Worm (Caenorhabditis elegans) whole organism, L4 larva: ENCODE measurements around the gene pafo-1.

Experiments used
- F37D6.2 ChIP-seq: sonication (generic microtip); optimal IDR thresholded peaks from 2 replicates; lab custom pipeline; 2016; ENCODE audit warnings: mild to moderate bottlenecking, missing genetic modification characterization, missing compliant biosample characterization
- T20F7.1 ChIP-seq: fragments of 200-800 bp; sonication (Bioruptor generic); optimal IDR thresholded peaks from 2 replicates; lab custom pipeline; 2018; ENCODE audit warnings: mild to moderate bottlenecking, missing genetic modification characterization, missing compliant biosample characterization
- ZK337.2 ChIP-seq: fragments of 200-800 bp; sonication (Bioruptor generic); IDR thresholded peaks from 2 replicates; pipeline ENCODE4 v1.3.6; 2022; ENCODE audit warnings: missing genetic modification reagents, missing genetic modification characterization, missing compliant biosample characterization
- aha-1 ChIP-seq: fragments of 150-350 bp; peaks from one replicate; lab custom pipeline; 2014; ENCODE audit warnings: missing biosample characterization, missing genetic modification characterization
- attf-4 ChIP-seq: sonication (generic microtip); optimal IDR thresholded peaks from 3 replicates; lab custom pipeline; 2017; ENCODE audit warnings: missing biosample characterization, missing genetic modification characterization
- ceh-44 ChIP-seq: fragments of 200-800 bp; sonication (Bioruptor generic); IDR thresholded peaks from 2 replicates; pipeline ENCODE4 v1.3.6; 2022; ENCODE audit warnings: missing genetic modification reagents, missing genetic modification characterization, missing compliant biosample characterization
- ceh-62 ChIP-seq: sonication (generic microtip); optimal IDR thresholded peaks from 2 replicates; lab custom pipeline; 2017; ENCODE audit warnings: missing biosample characterization, missing genetic modification characterization
- ceh-82 ChIP-seq: sonication (generic microtip); optimal IDR thresholded peaks from 2 replicates; lab custom pipeline; 2017; ENCODE audit warnings: missing biosample characterization, missing genetic modification characterization
- ces-1 ChIP-seq: fragments of 150-350 bp; sonication (generic microtip); optimal IDR thresholded peaks from 4 replicates; lab custom pipeline; 2014; ENCODE audit warnings: missing biosample characterization, missing genetic modification reagents, missing genetic modification characterization
- daf-12 ChIP-seq: fragments of 150-350 bp; optimal IDR thresholded peaks from 2 replicates; lab custom pipeline; 2014; ENCODE audit warnings: missing biosample characterization, missing genetic modification reagents, missing genetic modification characterization
- daf-16 ChIP-seq, 3 experiments: sonication (generic microtip); optimal IDR thresholded peaks; 2 replicates each; lab custom pipeline; 2016 to 2017; ENCODE audit warnings: missing genetic modification characterization in 3 of 3, missing genetic modification reagents in 3 of 3, mild to moderate bottlenecking in 2 of 3, missing compliant biosample characterization in 2 of 3, missing biosample characterization in 1 of 3, moderate library complexity in 1 of 3
- dmd-8 ChIP-seq: fragments of 200-800 bp; sonication (Bioruptor generic); IDR thresholded peaks from 2 replicates; pipeline ENCODE4 v1.3.6; 2022; ENCODE audit warnings: missing genetic modification characterization, missing compliant biosample characterization
- dpl-1 ChIP-seq: fragments of 150-350 bp; optimal IDR thresholded peaks from 2 replicates; lab custom pipeline; 2014; ENCODE audit warnings: missing biosample characterization, missing genetic modification reagents, missing genetic modification characterization
- duxl-1 ChIP-seq: sonication (generic microtip); optimal IDR thresholded peaks from 2 replicates; lab custom pipeline; 2016; ENCODE audit warnings: mild to moderate bottlenecking, missing genetic modification characterization, moderate library complexity, missing compliant biosample characterization; ENCODE audit not compliant: poor library complexity
- dve-1 ChIP-seq: sonication (generic microtip); optimal IDR thresholded peaks from 2 replicates; lab custom pipeline; 2017; ENCODE audit warnings: antibody characterized with exemption, mild to moderate bottlenecking, missing genetic modification characterization, missing compliant biosample characterization; ENCODE audit not compliant: insufficient read depth
- egl-27 ChIP-seq: sonication (generic microtip); optimal IDR thresholded peaks from 3 replicates; lab custom pipeline; 2017; ENCODE audit warnings: missing biosample characterization, missing genetic modification reagents, missing genetic modification characterization
- gei-8 ChIP-seq: fragments of 200-800 bp; sonication (Bioruptor generic); optimal IDR thresholded peaks from 2 replicates; lab custom pipeline; 2018; ENCODE audit warnings: mild to moderate bottlenecking, missing genetic modification characterization, missing compliant biosample characterization
- hlh-11 ChIP-seq: fragments of 200-800 bp; sonication (Bioruptor generic); optimal IDR thresholded peaks from 2 replicates; lab custom pipeline; 2018; ENCODE audit warnings: mild to moderate bottlenecking, missing genetic modification characterization, missing compliant biosample characterization
- hlh-30 ChIP-seq: sonication (generic microtip); optimal IDR thresholded peaks from 2 replicates; lab custom pipeline; 2017; ENCODE audit warnings: antibody characterized with exemption, mild to moderate bottlenecking, missing genetic modification characterization, missing compliant biosample characterization; ENCODE audit not compliant: insufficient read depth
- hmg-1.1 ChIP-seq: fragments of 200-800 bp; sonication (Bioruptor generic); IDR thresholded peaks from 2 replicates; pipeline ENCODE4 v1.3.6; 2022; ENCODE audit warnings: missing genetic modification reagents, missing genetic modification characterization, missing compliant biosample characterization
- jun-1 ChIP-seq: fragments of 150-350 bp; optimal IDR thresholded peaks from 2 replicates; lab custom pipeline; 2014; ENCODE audit warnings: missing biosample characterization, missing genetic modification reagents, missing genetic modification characterization
- lin-1 ChIP-seq: fragments of 200-800 bp; sonication (Bioruptor generic); IDR thresholded peaks from 2 replicates; pipeline ENCODE4 v1.3.6; 2022; ENCODE audit warnings: missing genetic modification reagents, missing genetic modification characterization, missing compliant biosample characterization
- lin-29 ChIP-seq: fragments of 200-800 bp; sonication (Bioruptor generic); IDR thresholded peaks from 2 replicates; pipeline ENCODE4 v1.3.6; 2022; ENCODE audit warnings: missing genetic modification reagents, missing genetic modification characterization, missing compliant biosample characterization
- lin-38 ChIP-seq: fragments of 200-800 bp; sonication (Bioruptor generic); IDR thresholded peaks from 2 replicates; pipeline ENCODE4 v1.3.6; 2022; ENCODE audit warnings: missing genetic modification reagents, missing genetic modification characterization, missing compliant biosample characterization
- mdl-1 ChIP-seq, 2 experiments: fragments of 150-350 bp in 1 of 2; sonication (generic microtip) in 1 of 2; optimal IDR thresholded peaks; 2 replicates each; lab custom pipeline; 2014 to 2017; ENCODE audit warnings: missing biosample characterization in 2 of 2, missing genetic modification characterization in 2 of 2
- mes-2 ChIP-seq: sonication (generic microtip); optimal IDR thresholded peaks from 2 replicates; lab custom pipeline; 2016; ENCODE audit warnings: missing genotype, mild to moderate bottlenecking, missing genetic modification characterization, missing compliant biosample characterization; ENCODE audit not compliant: poor library complexity, severe bottlenecking
- mxl-3 ChIP-seq: fragments of 200-800 bp; sonication (Bioruptor generic); optimal IDR thresholded peaks from 2 replicates; lab custom pipeline; 2018; ENCODE audit warnings: mild to moderate bottlenecking, missing genetic modification characterization, missing compliant biosample characterization
- nhr-10 ChIP-seq: fragments of 150-350 bp; optimal IDR thresholded peaks from 2 replicates; lab custom pipeline; 2014; ENCODE audit warnings: missing biosample characterization, missing genetic modification characterization
- nhr-11 ChIP-seq: fragments of 150-350 bp; optimal IDR thresholded peaks from 2 replicates; lab custom pipeline; 2014; ENCODE audit warnings: missing biosample characterization, missing genetic modification characterization
- nhr-237 ChIP-seq: sonication (generic microtip); optimal IDR thresholded peaks from 2 replicates; lab custom pipeline; 2017; ENCODE audit warnings: missing biosample characterization, missing genetic modification characterization
- nhr-25 ChIP-seq: sonication (generic microtip); optimal IDR thresholded peaks from 2 replicates; lab custom pipeline; 2017; ENCODE audit warnings: missing genetic modification characterization, mild to moderate bottlenecking, missing compliant biosample characterization, antibody characterized with exemption, moderate library complexity, borderline replicate concordance; ENCODE audit not compliant: insufficient read depth
- nhr-28 ChIP-seq: fragments of 150-350 bp; optimal IDR thresholded peaks from 2 replicates; lab custom pipeline; 2014; ENCODE audit warnings: missing biosample characterization, missing genetic modification characterization
- nhr-41 ChIP-seq: fragments of 200-800 bp; sonication (Bioruptor generic); IDR thresholded peaks from 2 replicates; pipeline ENCODE4 v1.3.6; 2022; ENCODE audit warnings: missing genetic modification reagents, missing genetic modification characterization, missing compliant biosample characterization
- nhr-42 ChIP-seq: fragments of 200-800 bp; sonication (Bioruptor generic); IDR thresholded peaks from 2 replicates; pipeline ENCODE4 v1.3.6; 2022; ENCODE audit warnings: missing genetic modification characterization, missing compliant biosample characterization
- nhr-48 ChIP-seq: sonication (generic microtip); optimal IDR thresholded peaks from 2 replicates; lab custom pipeline; 2016; ENCODE audit warnings: mild to moderate bottlenecking, missing genetic modification characterization, missing compliant biosample characterization
- nhr-6 ChIP-seq: fragments of 150-350 bp; optimal IDR thresholded peaks from 2 replicates; lab custom pipeline; 2014; ENCODE audit warnings: missing biosample characterization, missing genetic modification characterization
- nhr-76 ChIP-seq: fragments of 150-350 bp; optimal IDR thresholded peaks from 2 replicates; lab custom pipeline; 2014; ENCODE audit warnings: missing biosample characterization, missing genetic modification characterization
- pqm-1 ChIP-seq: sonication (generic microtip); optimal IDR thresholded peaks from 2 replicates; lab custom pipeline; 2017; ENCODE audit warnings: missing biosample characterization, missing genetic modification characterization
- sdz-12 ChIP-seq: fragments of 200-800 bp; sonication (Bioruptor generic); optimal IDR thresholded peaks from 2 replicates; lab custom pipeline; 2018; ENCODE audit warnings: mild to moderate bottlenecking, missing genetic modification characterization, missing compliant biosample characterization
- skn-1 ChIP-seq: fragments of 150-350 bp; optimal IDR thresholded peaks from 2 replicates; lab custom pipeline; 2014; ENCODE audit warnings: missing biosample characterization, missing genetic modification characterization
- snpc-1.2 ChIP-seq: fragments of 200-800 bp; sonication (Bioruptor generic); IDR thresholded peaks from 2 replicates; pipeline ENCODE4 v1.3.6; 2022; ENCODE audit warnings: missing genetic modification reagents, missing genetic modification characterization, missing compliant biosample characterization
- unc-130 ChIP-seq: sonication (generic microtip); optimal IDR thresholded peaks from 2 replicates; lab custom pipeline; 2016; ENCODE audit warnings: missing genetic modification reagents, missing genetic modification characterization, missing compliant biosample characterization
- unc-39 ChIP-seq: sonication (generic microtip); optimal IDR thresholded peaks from 2 replicates; lab custom pipeline; 2017; ENCODE audit warnings: missing biosample characterization, missing genetic modification characterization
- unc-62 ChIP-seq, 3 experiments: fragments of 150-350 bp in 1 of 3; sonication (generic microtip); optimal IDR thresholded peaks in 2 of 3; peaks in 1 of 3; 1 replicate in 1 of 3; 2 replicates in 2 of 3; lab custom pipeline; 2014 to 2017; ENCODE audit warnings: missing biosample characterization in 3 of 3, missing genetic modification characterization in 3 of 3, missing genetic modification reagents in 3 of 3, missing genotype in 1 of 3
- zag-1 ChIP-seq: fragments of 150-350 bp; optimal IDR thresholded peaks from 2 replicates; lab custom pipeline; 2014; ENCODE audit warnings: missing biosample characterization, missing genetic modification characterization
- ztf-11 ChIP-seq: fragments of 150-350 bp; optimal IDR thresholded peaks from 2 replicates; lab custom pipeline; 2014; ENCODE audit warnings: missing biosample characterization, missing genetic modification characterization

pafo-1 gene

DNA sequence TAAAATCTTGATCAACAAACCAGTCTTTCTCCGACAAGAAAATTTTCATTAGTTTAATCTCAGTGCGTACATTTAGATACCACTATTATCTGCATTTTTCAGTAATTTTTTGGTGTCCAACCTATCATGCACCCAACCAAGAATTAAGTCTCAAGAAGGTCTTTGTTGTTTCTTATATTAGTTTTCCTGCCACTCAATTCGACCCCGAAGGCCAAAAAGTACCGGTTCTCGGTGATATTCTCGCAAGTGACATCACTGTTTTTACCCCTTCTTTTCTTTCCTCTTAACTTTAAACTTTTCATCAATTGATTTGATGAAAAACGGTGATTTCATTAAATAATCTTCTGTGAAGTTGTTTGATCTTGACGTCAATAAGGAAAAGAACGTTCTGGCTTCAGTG, 22.1 kb downstream of the pafo-1 start, which contains the start of gene F38B7.2:
F38B7.2 (plus strand) TSS at position 400 of the 400 bp plus-strand sequence.
- TF ChIP-seq nhr-41 (GFP tag; lab: Robert Waterston, UW), result no peak
- no peak for TF ChIP-seq duxl-1 (tag; lab: Kevin White, UChicago)
- no peak for TF ChIP-seq gei-8 (GFP tag; lab: Kevin White, UChicago)
- peak; percentile 12 for TF ChIP-seq hlh-11 (tag; lab: Kevin White, UChicago)
- no peak for TF ChIP-seq ceh-44 (GFP tag; lab: Robert Waterston, UW)
- TF ChIP-seq egl-27 (tag; lab: Kevin White, UChicago), result no peak
- TF ChIP-seq lin-38 (GFP tag; lab: Robert Waterston, UW), result no peak
- peak; percentile 66 for TF ChIP-seq nhr-48 (tag; lab: Kevin White, UChicago)
- no peak for TF ChIP-seq dmd-8 (GFP tag; lab: Robert Waterston, UW)
- no peak for TF ChIP-seq nhr-237 (tag; lab: Kevin White, UChicago)
- no peak for TF ChIP-seq nhr-42 (GFP tag; lab: Robert Waterston, UW)
- TF ChIP-seq lin-1 (GFP tag; lab: Robert Waterston, UW), result no peak
- TF ChIP-seq nhr-25 (tag; lab: Kevin White, UChicago), result peak; percentile 43
- no peak for TF ChIP-seq mes-2 (tag; lab: Kevin White, UChicago)
- no peak for TF ChIP-seq dpl-1
- no peak for TF ChIP-seq unc-130 (GFP tag; lab: Kevin White, UChicago)
- peak; percentile 49 for TF ChIP-seq aha-1
- peak; percentile 4 for TF ChIP-seq nhr-28 (tag; lab: Kevin White, UChicago)
- TF ChIP-seq daf-12 (tag; lab: Kevin White, UChicago), result no peak
- no peak for TF ChIP-seq unc-39 (tag; lab: Kevin White, UChicago)
- TF ChIP-seq hmg-1.1 (GFP tag; lab: Robert Waterston, UW), result no peak
- peak; percentile 30 for TF ChIP-seq nhr-10
- no peak for TF ChIP-seq sdz-12
- TF ChIP-seq lin-29, result no peak
- TF ChIP-seq mdl-1 (tag; optimal IDR thresholded peaks at IDR 0.05; lab: Kevin White, UChicago), result no peak
- TF ChIP-seq F37D6.2 (tag; lab: Kevin White, UChicago), result no peak
- TF ChIP-seq ceh-62 (tag; lab: Kevin White, UChicago), result no peak
- no peak for TF ChIP-seq ZK337.2
- no peak for TF ChIP-seq nhr-11
- TF ChIP-seq unc-62 (GFP tag; optimal IDR thresholded peaks at IDR 0.05 in 1 of 2; lab: Kevin White, UChicago), result peak in 1 of 2 experiments; percentile 71
- TF ChIP-seq unc-62 (tag; optimal IDR thresholded peaks at IDR 0.05; lab: Kevin White, UChicago), result no peak
- TF ChIP-seq skn-1 (tag; lab: Kevin White, UChicago), result no peak
- TF ChIP-seq hlh-30 (tag; lab: Kevin White, UChicago), result peak; percentile 3
- TF ChIP-seq daf-16 (GFP tag; optimal IDR thresholded peaks at IDR 0.05; lab: Kevin White, UChicago), result no peak
- TF ChIP-seq daf-16 (tag; optimal IDR thresholded peaks at IDR 0.05; lab: Kevin White, UChicago), result no peak

ce11 chrV:11545227-11545626, 23.7 kb downstream of the pafo-1 start, which contains the start of gene F38B7.10:
F38B7.10 (plus strand) TSS chrV:11545527.
- TF ChIP-seq T20F7.1 (GFP tag; lab: Kevin White, UChicago), result no peak
- peak; percentile 49 for TF ChIP-seq aha-1
- TF ChIP-seq sdz-12, result no peak

- TF ChIP-seq zag-1 (tag; lab: Kevin White, UChicago), result no peak
- TF ChIP-seq dve-1 (tag; lab: Kevin White, UChicago), result no peak
- TF ChIP-seq pqm-1 (tag; lab: Kevin White, UChicago), result no peak
- TF ChIP-seq hlh-30 (tag; lab: Kevin White, UChicago), result no peak
- no peak for TF ChIP-seq nhr-41 (GFP tag; lab: Robert Waterston, UW)
- TF ChIP-seq snpc-1.2 (GFP tag; lab: Robert Waterston, UW), result no peak
- TF ChIP-seq attf-4 (tag; lab: Kevin White, UChicago), result no peak
- no peak for TF ChIP-seq lin-29
- TF ChIP-seq ces-1 (GFP tag; lab: Kevin White, UChicago), result no peak
- TF ChIP-seq nhr-6 (tag; lab: Kevin White, UChicago), result no peak
- no peak for TF ChIP-seq nhr-10
- TF ChIP-seq ztf-11 (tag; lab: Kevin White, UChicago), result no peak
- TF ChIP-seq unc-62 (GFP tag; optimal IDR thresholded peaks at IDR 0.05 in 1 of 2; lab: Kevin White, UChicago), result no peak
- TF ChIP-seq unc-62 (tag; optimal IDR thresholded peaks at IDR 0.05; lab: Kevin White, UChicago), result no peak
- no peak for TF ChIP-seq ceh-82 (tag; lab: Kevin White, UChicago)
- TF ChIP-seq mxl-3 (GFP tag; lab: Kevin White, UChicago), result no peak
- TF ChIP-seq nhr-76 (tag; lab: Kevin White, UChicago), result no peak
- TF ChIP-seq mdl-1 (tag; optimal IDR thresholded peaks at IDR 0.05; lab: Kevin White, UChicago), result no peak
- no peak for TF ChIP-seq jun-1 (tag; lab: Kevin White, UChicago)
These were observed 25.3 kb downstream of the pafo-1 start, which contains the start of gene F38B7.11 for ce11 chrV:11546795-11547194. F38B7.11 (plus strand) TSS chrV:11547095.
